Worm (Caenorhabditis elegans) whole organism, L4/young adult: Measurements from ENCODE around the gene rig-3.

Experiments
- dao-5 ChIP-seq: sonication (generic microtip); optimal IDR thresholded peaks from 2 replicates; lab custom pipeline; 2016; ENCODE audit warnings: missing genotype, missing genetic modification characterization, moderate library complexity, missing compliant biosample characterization
- him-1 ChIP-seq: sonication (generic microtip); optimal IDR thresholded peaks from 2 replicates; lab custom pipeline; 2016; ENCODE audit warnings: missing genotype, missing genetic modification reagents, missing genetic modification characterization, missing compliant biosample characterization

- no peak for TF ChIP-seq dao-5
- TF ChIP-seq him-1 (tag; lab: Kevin White, UChicago) = no peak
Measured at ce11 chrX:6808640-6809039, 44.8 kb upstream of the rig-3 start.
